Fruit fly (Drosophila melanogaster): Measurements from ENCODE around the gene atms.
A peak's percentile ranks its signal among the peaks of the same experiment; 100 is the strongest.

Gene atms

dm6 chr3R:4731828-4732657, 17.8 kb upstream of the atms start, which contains the start of gene Nep2 (continued):
- no peak for TF ChIP-seq CG8944 (GFP tag; optimal IDR thresholded peaks at IDR 0.05)
- TF ChIP-seq odd (GFP tag; optimal IDR thresholded peaks at IDR 0.05) = peak; percentile 16
- no peak for TF ChIP-seq Aef1 (GFP tag; IDR thresholded peaks at IDR 0.05)
- no peak for TF ChIP-seq stc (GFP tag; IDR thresholded peaks at IDR 0.05)
- no peak for TF ChIP-seq NC2β (GFP tag; optimal IDR thresholded peaks at IDR 0.05)
- peak; percentile 19 for TF ChIP-seq ATbp (GFP tag; optimal IDR thresholded peaks at IDR 0.05)
- TF ChIP-seq CG9797 (GFP tag; optimal IDR thresholded peaks at IDR 0.05) = peak; percentile 28
- no peak for TF ChIP-seq kni (GFP tag; optimal IDR thresholded peaks at IDR 0.05)
- TF ChIP-seq Nf-YC (tag; optimal IDR thresholded peaks at IDR 0.05) = no peak
- no peak for TF ChIP-seq CG7357 (GFP tag; IDR thresholded peaks at IDR 0.05)
- no peak for TF ChIP-seq CrebB (tag; optimal IDR thresholded peaks at IDR 0.05)
- TF ChIP-seq pnt (GFP tag; optimal IDR thresholded peaks at IDR 0.05) = no peak
- no peak for TF ChIP-seq CG1024 (GFP tag; IDR thresholded peaks at IDR 0.05)
- TF ChIP-seq CG1602 (GFP tag; optimal IDR thresholded peaks at IDR 0.05) = no peak
- peak; percentile 63; the same call in 1 of the 3 replicates for TF ChIP-seq hb (GFP tag; IDR thresholded peaks at IDR 0.05; ENCODE audit: partially characterized antibody)
- no peak for TF ChIP-seq gcm2 (GFP tag; optimal IDR thresholded peaks at IDR 0.05)
- no peak for TF ChIP-seq chn (GFP tag; optimal IDR thresholded peaks at IDR 0.05)
- no peak for TF ChIP-seq CG4730 (GFP tag; IDR thresholded peaks at IDR 0.05)
- TF ChIP-seq jigr1 (GFP tag; IDR thresholded peaks at IDR 0.05) = no peak
- TF ChIP-seq CG17385 (GFP tag; optimal IDR thresholded peaks at IDR 0.05) = peak; percentile 48
- TF ChIP-seq CG14441 (GFP tag; IDR thresholded peaks at IDR 0.05) = no peak
- no peak for TF ChIP-seq zen2 (GFP tag; IDR thresholded peaks at IDR 0.05; ENCODE audit: partially characterized antibody)
- TF ChIP-seq onecut (GFP tag; IDR thresholded peaks at IDR 0.05) = no peak
- no peak for TF ChIP-seq CG13296 (GFP tag; optimal IDR thresholded peaks at IDR 0.05)
- TF ChIP-seq CG11398 (GFP tag; optimal IDR thresholded peaks at IDR 0.05) = no peak
- peak; percentile 29 for TF ChIP-seq lilli (GFP tag; optimal IDR thresholded peaks at IDR 0.05)
- TF ChIP-seq Sox100B (GFP tag; optimal IDR thresholded peaks at IDR 0.05) = peak; percentile 65
- TF ChIP-seq row (GFP tag; IDR thresholded peaks at IDR 0.05) = peak; percentile 42; the same call in 2 of the 3 replicates
- TF ChIP-seq dmrt11E (tag; optimal IDR thresholded peaks at IDR 0.05) = peak; percentile 1
- TF ChIP-seq CG13894 (tag; optimal IDR thresholded peaks at IDR 0.05) = no peak
- TF ChIP-seq CG6654 (GFP tag; optimal IDR thresholded peaks at IDR 0.05) = no peak
- TF ChIP-seq CG17328 (GFP tag; IDR thresholded peaks at IDR 0.05) = no peak
- TF ChIP-seq CkIIα-i1 (GFP tag; IDR thresholded peaks at IDR 0.05) = no peak
- TF ChIP-seq CG12391 (tag; optimal IDR thresholded peaks at IDR 0.05) = peak; percentile 36
- TF ChIP-seq Dp (GFP tag; optimal IDR thresholded peaks at IDR 0.05) = no peak
- TF ChIP-seq Xbp1 (GFP tag; optimal IDR thresholded peaks at IDR 0.05) = no peak
- TF ChIP-seq tna (GFP tag; IDR thresholded peaks at IDR 0.05; ENCODE audit: partially characterized antibody) = peak; percentile 83
- no peak for TF ChIP-seq toy (GFP tag; IDR thresholded peaks at IDR 0.05)
- TF ChIP-seq eve (GFP tag; optimal IDR thresholded peaks at IDR 0.05) = peak in 1 of 2 experiments; percentile 56
- TF ChIP-seq nerfin-2 (GFP tag; IDR thresholded peaks at IDR 0.05; ENCODE audit: partially characterized antibody) = peak; percentile 61
- TF ChIP-seq CG34224 (GFP tag; IDR thresholded peaks at IDR 0.05; ENCODE audit: partially characterized antibody) = no peak
- TF ChIP-seq D19B (GFP tag; optimal IDR thresholded peaks at IDR 0.05) = peak; percentile 64
- TF ChIP-seq lbe (GFP tag; optimal IDR thresholded peaks at IDR 0.05) = no peak
- TF ChIP-seq CG30431 (GFP tag; optimal IDR thresholded peaks at IDR 0.05) = no peak
- no peak for TF ChIP-seq Trl (optimal IDR thresholded peaks at IDR 0.05)
- TF ChIP-seq Trl (GFP tag; optimal IDR thresholded peaks at IDR 0.05) = no peak
- no peak for TF ChIP-seq CG4854 (GFP tag; optimal IDR thresholded peaks at IDR 0.05)
- TF ChIP-seq wor (GFP tag; IDR thresholded peaks at IDR 0.05) = no peak
- no peak for TF ChIP-seq Awh (GFP tag; IDR thresholded peaks at IDR 0.05)
- TF ChIP-seq seq (GFP tag; IDR thresholded peaks at IDR 0.05) = 0 out of 2 replicates have a peak, but pooled peaks have one; percentile 30
